Worm (Caenorhabditis elegans) whole organism, mixed stage, embryonic: ENCODE data around the gene str-146.

Experiments
- nhr-28 ChIP-seq: fragments of 150-350 bp; optimal IDR thresholded peaks from 2 replicates; lab custom pipeline; 2014; ENCODE audit warnings: missing biosample characterization, missing genetic modification characterization
- pha-4 ChIP-seq: fragments of 150-350 bp; optimal IDR thresholded peaks from 2 replicates; lab custom pipeline; 2018; ENCODE audit warnings: missing biosample characterization, missing genetic modification reagents, missing genetic modification characterization

DNA sequence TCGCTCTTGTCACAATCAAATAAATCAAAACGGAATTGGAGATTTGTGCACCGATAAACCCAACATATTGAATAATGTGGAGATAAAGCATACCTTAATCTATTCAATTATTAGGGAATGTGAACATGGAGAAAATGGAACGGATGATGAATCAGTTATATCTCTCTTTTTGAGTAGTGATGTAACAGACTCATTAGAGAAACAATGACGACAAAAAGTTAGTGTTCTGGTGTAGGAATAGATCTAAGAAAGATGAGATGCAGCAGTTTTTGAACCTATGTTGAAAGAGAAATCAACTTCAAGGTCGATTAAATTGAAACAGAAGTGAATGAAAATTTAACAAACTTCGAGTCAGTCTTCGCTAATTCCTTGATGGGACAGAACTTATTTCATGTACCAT lies at the start of gene str-146:
- TF ChIP-seq pha-4 (tag; lab: Kevin White, UChicago) (no peak), nhr-28 (no peak)
